Worm (Caenorhabditis elegans) whole organism, young adult: Measurements from ENCODE around the gene ctl-3.

Experiments
- B0019.2 ChIP-seq: fragments of 200-800 bp; sonication (Bioruptor generic); conservative IDR thresholded peaks from 2 replicates; pipeline ENCODE4 v1.3.6; 2022; ENCODE audit warnings: missing genetic modification reagents, missing genetic modification characterization, missing compliant biosample characterization
- ceh-100 ChIP-seq: fragments of 200-800 bp; sonication (Bioruptor generic); IDR thresholded peaks from 2 replicates; pipeline ENCODE4 v1.3.6; 2022; ENCODE audit warnings: missing genetic modification reagents, missing genetic modification characterization, missing compliant biosample characterization
- lag-1 ChIP-seq: fragments of 200-800 bp; sonication (Bioruptor generic); IDR thresholded peaks from 2 replicates; pipeline ENCODE4 v1.3.6; 2022; ENCODE audit warnings: missing genetic modification reagents, missing genetic modification characterization, missing compliant biosample characterization
- nhr-120 ChIP-seq: fragments of 200-800 bp; sonication (Bioruptor generic); IDR thresholded peaks from 2 replicates; pipeline ENCODE4 v1.3.6; 2022; ENCODE audit warnings: missing genetic modification characterization, missing compliant biosample characterization

DNA sequence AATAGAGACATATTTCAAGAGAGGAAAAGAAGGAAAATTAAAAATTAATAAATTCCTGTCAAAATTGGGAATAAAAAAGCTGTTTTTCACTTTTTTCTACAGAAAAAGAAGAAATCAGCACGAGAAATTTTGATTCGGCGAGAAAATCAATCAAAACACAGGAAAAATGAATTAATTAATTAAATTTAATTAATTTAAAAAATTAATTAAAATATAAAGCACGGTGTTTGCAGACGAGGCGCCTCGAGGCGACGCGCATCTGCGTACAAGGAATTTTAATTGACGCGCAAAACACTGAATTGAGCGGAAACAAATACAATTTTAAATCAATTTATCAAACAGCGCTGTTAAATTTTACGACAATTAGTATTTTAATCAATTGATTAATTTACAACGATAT is 10.6 kb upstream of the ctl-3 start:
- TF ChIP-seq B0019.2 (GFP tag; lab: Robert Waterston, UW) (no peak), nhr-120 (GFP tag; lab: Robert Waterston, UW) (no peak), lag-1 (GFP tag; lab: Robert Waterston, UW) (no peak), ceh-100 (no peak)
